Fruit fly (Drosophila melanogaster): ENCODE data around the gene CG7294.

The CG7294 gene

DNA sequence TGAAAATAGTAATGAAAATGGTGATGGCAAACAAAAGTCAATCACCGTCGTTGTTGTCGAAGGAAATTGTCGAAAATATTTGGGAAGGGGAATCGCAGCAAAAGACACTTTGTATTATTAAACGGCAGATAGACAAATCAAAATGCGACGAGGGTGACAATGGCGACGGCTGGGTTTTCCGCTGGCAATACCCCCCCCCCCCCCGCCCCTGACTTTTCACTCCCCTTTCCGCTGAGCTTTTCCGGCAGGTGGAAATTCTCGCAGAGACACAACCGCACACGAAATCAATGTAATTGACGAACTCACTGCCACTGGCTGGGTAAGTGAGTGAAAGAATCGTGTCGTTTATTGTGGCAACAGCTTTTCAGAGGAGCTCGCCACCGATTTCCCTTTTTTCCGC lies 19.0 kb upstream of the CG7294 start:
- TF ChIP-seq sv (GFP tag; optimal IDR thresholded peaks at IDR 0.05) (no peak), dmrt93B (GFP tag; optimal IDR thresholded peaks at IDR 0.05) (no peak), CG9705 (GFP tag; optimal IDR thresholded peaks at IDR 0.05) (no peak), Myc (optimal IDR thresholded peaks at IDR 0.05) (no peak), Hr83 (GFP tag; optimal IDR thresholded peaks at IDR 0.05; ENCODE audit: poor library complexity, severe bottlenecking) (no peak), Dfd (GFP tag; optimal IDR thresholded peaks at IDR 0.05) (peak; percentile 83)

DNA sequence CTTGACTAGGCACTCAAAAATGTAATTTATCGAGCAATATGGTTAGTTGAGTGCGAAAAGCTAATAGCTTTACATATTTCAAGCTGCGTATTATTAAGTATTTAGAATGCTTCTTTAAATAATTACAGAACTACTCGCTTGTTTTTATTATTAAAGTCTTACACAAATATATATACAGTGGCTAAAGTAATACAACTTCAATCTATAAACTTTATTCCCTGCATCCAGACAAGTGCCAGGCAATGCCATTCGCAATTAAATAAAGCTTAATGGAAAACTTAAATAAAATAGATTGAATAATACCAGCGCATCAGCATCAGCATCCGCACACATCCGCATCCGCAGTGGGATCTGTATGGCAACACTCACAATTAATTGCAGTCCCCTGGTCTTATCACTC lies 17.2 kb upstream of the CG7294 start:
- TF ChIP-seq tai (GFP tag; optimal IDR thresholded peaks at IDR 0.05): no peak
- no peak for TF ChIP-seq foxo (GFP tag; optimal IDR thresholded peaks at IDR 0.05)
- TF ChIP-seq Hnf4 (GFP tag; optimal IDR thresholded peaks at IDR 0.05): no peak
- no peak for TF ChIP-seq ey (GFP tag; optimal IDR thresholded peaks at IDR 0.05)
- TF ChIP-seq CG32264 (GFP tag; optimal IDR thresholded peaks at IDR 0.05): no peak
- no peak for TF ChIP-seq Hr78 (GFP tag; optimal IDR thresholded peaks at IDR 0.05)

DNA sequence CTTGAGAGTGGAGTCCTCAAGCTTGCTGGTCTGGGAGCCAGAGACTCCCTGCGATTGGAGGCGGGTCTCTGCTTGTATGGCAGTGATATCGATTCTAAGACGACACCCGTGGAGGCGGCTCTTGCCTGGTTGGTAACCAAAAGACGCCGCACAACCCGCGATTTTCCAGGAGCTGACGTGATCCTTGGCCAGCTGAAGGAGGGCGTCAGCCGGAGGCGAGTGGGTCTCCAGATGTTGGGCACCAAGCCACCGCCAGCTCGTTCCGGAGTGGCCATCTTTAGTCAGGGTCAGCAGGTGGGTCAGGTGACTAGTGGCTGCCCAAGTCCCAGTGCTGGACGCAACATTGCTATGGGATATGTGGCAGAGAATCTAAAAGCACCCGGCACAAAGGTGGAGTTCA lies 15.4 kb upstream of the CG7294 start:
- TF ChIP-seq CrebA (GFP tag; optimal IDR thresholded peaks at IDR 0.05; ENCODE audit: borderline replicate concordance): no peak
- TF ChIP-seq Hnf4 (GFP tag; optimal IDR thresholded peaks at IDR 0.05): no peak
- no peak for TF ChIP-seq Sp1 (GFP tag; optimal IDR thresholded peaks at IDR 0.05)
- no peak for TF ChIP-seq h (GFP tag; optimal IDR thresholded peaks at IDR 0.05)
- TF ChIP-seq usp (GFP tag; optimal IDR thresholded peaks at IDR 0.05): no peak
- no peak for TF ChIP-seq sv (GFP tag; optimal IDR thresholded peaks at IDR 0.05)

DNA sequence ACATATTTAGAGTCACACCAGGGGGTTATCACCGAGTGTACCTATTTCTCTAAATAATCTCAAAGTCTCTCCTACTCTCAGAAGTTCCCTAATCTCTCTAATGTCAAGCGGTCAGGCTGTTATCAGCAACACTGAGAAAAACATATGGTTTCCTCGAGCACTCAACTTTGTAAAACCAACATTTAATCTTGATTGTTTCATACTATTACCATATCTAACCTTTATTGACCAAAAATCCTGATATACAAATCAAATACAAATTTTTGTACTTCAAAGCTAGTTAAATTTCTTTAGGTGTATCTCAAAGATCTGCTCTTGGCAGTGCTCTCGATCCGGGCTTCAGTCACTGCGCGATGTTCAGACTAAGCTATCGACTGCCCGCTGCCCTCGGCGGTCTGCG lies 14.2 kb upstream of the CG7294 start, which contains the start of gene CG6415:
CG6415 (plus strand) TSS at position 341 of the 400 bp plus-strand sequence.
- TF ChIP-seq ey (GFP tag; optimal IDR thresholded peaks at IDR 0.05): peak; percentile 85
- no peak for TF ChIP-seq Dfd (GFP tag; optimal IDR thresholded peaks at IDR 0.05)
- no peak for TF ChIP-seq sage (GFP tag; optimal IDR thresholded peaks at IDR 0.05)
- TF ChIP-seq Mio (GFP tag; optimal IDR thresholded peaks at IDR 0.05): no peak
- peak; percentile 35 for TF ChIP-seq woc (GFP tag; optimal IDR thresholded peaks at IDR 0.05)
- TF ChIP-seq foxo (GFP tag; optimal IDR thresholded peaks at IDR 0.05): peak; percentile 9 to 81
- no peak for TF ChIP-seq pan (optimal IDR thresholded peaks at IDR 0.05)
- no peak for TF ChIP-seq dl (GFP tag; optimal IDR thresholded peaks at IDR 0.05; ENCODE audit: insufficient read depth in 1 of 2, partially characterized antibody in 2 of 2)
- TF ChIP-seq sv (GFP tag; optimal IDR thresholded peaks at IDR 0.05): peak; percentile 52
- TF ChIP-seq Vsx2 (GFP tag; optimal IDR thresholded peaks at IDR 0.05; ENCODE audit: partially characterized antibody): no peak
- TF ChIP-seq N (GFP tag; optimal IDR thresholded peaks at IDR 0.05): no peak
- TF ChIP-seq CrebA (GFP tag; optimal IDR thresholded peaks at IDR 0.05; ENCODE audit: borderline replicate concordance): no peak
- no peak for TF ChIP-seq Myc (optimal IDR thresholded peaks at IDR 0.05)
- no peak for TF ChIP-seq Hr83 (GFP tag; optimal IDR thresholded peaks at IDR 0.05; ENCODE audit: poor library complexity, severe bottlenecking)
- TF ChIP-seq HLH106 (tag; optimal IDR thresholded peaks at IDR 0.05): peak; percentile 82
- no peak for TF ChIP-seq GATAd (GFP tag; optimal IDR thresholded peaks at IDR 0.05)
- peak; percentile 81 for TF ChIP-seq br (GFP tag; optimal IDR thresholded peaks at IDR 0.05)
- no peak for TF ChIP-seq Abd-B (GFP tag; optimal IDR thresholded peaks at IDR 0.05)
- TF ChIP-seq dmrt93B (GFP tag; optimal IDR thresholded peaks at IDR 0.05): peak; percentile 56
- peak; percentile 86 for TF ChIP-seq rgr (GFP tag; optimal IDR thresholded peaks at IDR 0.05)
- TF ChIP-seq Hr78 (GFP tag; optimal IDR thresholded peaks at IDR 0.05): no peak
- TF ChIP-seq dsf (GFP tag; optimal IDR thresholded peaks at IDR 0.05; ENCODE audit: borderline replicate concordance): no peak
- peak; percentile 38 for TF ChIP-seq CG32264 (GFP tag; optimal IDR thresholded peaks at IDR 0.05)
- peak; percentile 92 for TF ChIP-seq h (GFP tag; optimal IDR thresholded peaks at IDR 0.05)
- TF ChIP-seq Jra (GFP tag; optimal IDR thresholded peaks at IDR 0.05): peak; percentile 39
- no peak for TF ChIP-seq Rel (GFP tag; optimal IDR thresholded peaks at IDR 0.05)
- TF ChIP-seq Rel (tag; optimal IDR thresholded peaks at IDR 0.05): peak; percentile 40
- TF ChIP-seq fru (GFP tag; optimal IDR thresholded peaks at IDR 0.05): peak; percentile 86
- no peak for TF ChIP-seq jim (GFP tag; optimal IDR thresholded peaks at IDR 0.05)
- no peak for TF ChIP-seq tai (GFP tag; optimal IDR thresholded peaks at IDR 0.05)
- peak; percentile 47 for TF ChIP-seq brk (GFP tag; optimal IDR thresholded peaks at IDR 0.05)
- peak; percentile 84 for TF ChIP-seq OdsH (GFP tag; optimal IDR thresholded peaks at IDR 0.05)
- TF ChIP-seq usp (GFP tag; optimal IDR thresholded peaks at IDR 0.05): no peak
- TF ChIP-seq Hnf4 (GFP tag; optimal IDR thresholded peaks at IDR 0.05): peak; percentile 76
- peak; percentile 55 for TF ChIP-seq psq (GFP tag; optimal IDR thresholded peaks at IDR 0.05)
- peak; percentile 67 for TF ChIP-seq Sp1 (GFP tag; optimal IDR thresholded peaks at IDR 0.05)
- TF ChIP-seq CG9705 (GFP tag; optimal IDR thresholded peaks at IDR 0.05): no peak
- no peak for TF ChIP-seq Dif (GFP tag; optimal IDR thresholded peaks at IDR 0.05; ENCODE audit: partially characterized antibody)
- no peak for TF ChIP-seq lola (GFP tag; optimal IDR thresholded peaks at IDR 0.05)

Data from whole organism, wandering third instar larva.